Fruit fly (Drosophila melanogaster): ENCODE measurements around the gene CG33500.

The CG33500 gene

DNA sequence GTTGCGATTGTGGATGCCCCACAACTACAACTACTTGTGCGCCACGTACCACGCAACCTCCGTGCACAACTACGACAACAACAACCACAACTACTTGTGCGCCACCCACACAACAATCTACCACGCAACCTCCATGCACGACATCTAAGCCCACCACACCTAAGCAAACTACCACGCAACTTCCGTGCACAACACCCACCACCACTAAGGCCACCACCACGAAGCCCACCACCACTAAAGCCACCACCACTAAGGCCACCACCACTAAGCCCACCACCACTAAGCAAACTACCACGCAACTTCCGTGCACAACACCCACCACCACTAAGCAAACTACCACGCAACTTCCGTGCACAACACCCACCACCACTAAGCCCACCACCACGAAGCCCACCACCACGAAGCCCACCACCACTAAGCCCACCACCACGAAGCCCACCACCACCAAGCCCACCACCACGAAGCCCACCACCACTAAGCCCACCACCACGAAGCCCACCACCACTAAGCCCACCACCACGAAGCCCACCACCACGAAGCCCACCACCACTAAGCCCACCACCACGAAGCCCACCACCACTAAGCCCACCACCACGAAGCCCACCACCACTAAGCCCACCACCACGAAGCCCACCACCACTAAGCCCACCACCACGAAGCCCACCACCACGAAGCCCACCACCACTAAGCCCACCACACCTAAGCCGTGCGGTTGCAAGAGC is 4.1 kb downstream of the CG33500 start (continued):
- peak; percentile 66 for TF ChIP-seq CG33557 (GFP tag; optimal IDR thresholded peaks at IDR 0.05)
- TF ChIP-seq CG8924 (tag; optimal IDR thresholded peaks at IDR 0.05), result peak; percentile 17
- peak; percentile 68; the same call in 1 of the 2 replicates for TF ChIP-seq chm (GFP tag; IDR thresholded peaks at IDR 0.05)
- TF ChIP-seq CG17829 (tag; optimal IDR thresholded peaks at IDR 0.05), result peak; percentile 20
- peak; percentile 34 for TF ChIP-seq CG34376 (GFP tag; optimal IDR thresholded peaks at IDR 0.05)
- peak; percentile 58 for TF ChIP-seq Med (GFP tag)
- peak; percentile 53 for TF ChIP-seq CG17912 (GFP tag; optimal IDR thresholded peaks at IDR 0.05)
- peak; percentile 22; the same call in 1 of the 2 replicates for TF ChIP-seq CG17328 (GFP tag; IDR thresholded peaks at IDR 0.05)
- TF ChIP-seq dmrt99B (tag; optimal IDR thresholded peaks at IDR 0.05), result peak; percentile 13
- 0 out of 2 replicates have a peak, but pooled peaks have one; percentile 26 for TF ChIP-seq CG4360 (GFP tag; IDR thresholded peaks at IDR 0.05)
- TF ChIP-seq CG10267 (tag; optimal IDR thresholded peaks at IDR 0.05), result peak; percentile 19
- TF ChIP-seq CG2199 (GFP tag; IDR thresholded peaks at IDR 0.05), result peak; percentile 59; the same call in 1 of the 3 replicates
- TF ChIP-seq CG18262 (tag; optimal IDR thresholded peaks at IDR 0.05), result peak; percentile 26
- peak; percentile 18 for TF ChIP-seq CG8478 (optimal IDR thresholded peaks at IDR 0.05)
- peak; percentile 3 for TF ChIP-seq CG13296 (GFP tag; optimal IDR thresholded peaks at IDR 0.05)
- 0 out of 3 replicates have a peak, but pooled peaks have one; percentile 19 for TF ChIP-seq CG11695 (GFP tag; IDR thresholded peaks at IDR 0.05)
- TF ChIP-seq CG2202 (tag; optimal IDR thresholded peaks at IDR 0.05), result peak; percentile 4
- 0 out of 3 replicates have a peak, but pooled peaks have one; percentile 16 for TF ChIP-seq sr (GFP tag; IDR thresholded peaks at IDR 0.05)
- peak; percentile 35 for TF ChIP-seq CG2678 (tag; optimal IDR thresholded peaks at IDR 0.05)
- peak; percentile 16; the same call in 1 of the 2 replicates for TF ChIP-seq Nf-YA (GFP tag; IDR thresholded peaks at IDR 0.05)
- peak; percentile 71 for TF ChIP-seq ci (GFP tag; IDR thresholded peaks at IDR 0.05)
- TF ChIP-seq CG31441 (GFP tag; IDR thresholded peaks at IDR 0.05), result peak; percentile 34; the same call in 1 of the 2 replicates
- TF ChIP-seq CG10979 (tag; optimal IDR thresholded peaks at IDR 0.05), result peak; percentile 37
- TF ChIP-seq Fer1 (GFP tag; optimal IDR thresholded peaks at IDR 0.05), result peak; percentile 6

- peak; percentile 80 for TF ChIP-seq Deaf1 (tag; optimal IDR thresholded peaks at IDR 0.05)
- TF ChIP-seq Jarid2 (GFP tag; optimal IDR thresholded peaks at IDR 0.05), result no peak
- no peak for TF ChIP-seq YL-1 (GFP tag; optimal IDR thresholded peaks at IDR 0.05)
- TF ChIP-seq CG12299 (tag; optimal IDR thresholded peaks at IDR 0.05), result no peak
- 0 out of 4 replicates have a peak, but pooled peaks have one; percentile 26 for TF ChIP-seq chinmo (GFP tag; IDR thresholded peaks at IDR 0.05; ENCODE audit: partially characterized antibody)
- TF ChIP-seq CG34224 (GFP tag; IDR thresholded peaks at IDR 0.05; ENCODE audit: partially characterized antibody), result no peak
- no peak for TF ChIP-seq CG43689 (GFP tag; IDR thresholded peaks at IDR 0.05)
- peak; percentile 15 for TF ChIP-seq Med (GFP tag)
These were observed 5.0 kb downstream of the CG33500 start, which contains the start of gene CG7512 for dm6 chr3L:11513405-11513804. Gene CG7512 (plus strand): TSS chr3L:11513705.

- TF ChIP-seq CG11695 (GFP tag; IDR thresholded peaks at IDR 0.05) (no peak), tio (GFP tag; optimal IDR thresholded peaks at IDR 0.05) (no peak), gem (tag; optimal IDR thresholded peaks at IDR 0.05) (peak; percentile 23), HLH54F (GFP tag; optimal IDR thresholded peaks at IDR 0.05) (no peak), CG12744 (GFP tag; optimal IDR thresholded peaks at IDR 0.05) (no peak), crol (GFP tag; IDR thresholded peaks at IDR 0.05) (peak; percentile 50; the same call in 1 of the 2 replicates), chinmo (GFP tag; IDR thresholded peaks at IDR 0.05; ENCODE audit: partially characterized antibody) (0 out of 4 replicates have a peak, but pooled peaks have one; percentile 41), unpg (GFP tag; optimal IDR thresholded peaks at IDR 0.05) (peak; percentile 11), h (optimal IDR thresholded peaks at IDR 0.05) (no peak), otp (GFP tag; IDR thresholded peaks at IDR 0.05) (0 out of 3 replicates have a peak, but pooled peaks have one; percentile 32), eyg (GFP tag; optimal IDR thresholded peaks at IDR 0.05) (no peak), CG17328 (GFP tag; IDR thresholded peaks at IDR 0.05) (no peak), CG10565 (GFP tag; optimal IDR thresholded peaks at IDR 0.05) (no peak), Deaf1 (tag; optimal IDR thresholded peaks at IDR 0.05) (no peak), CG11398 (GFP tag; optimal IDR thresholded peaks at IDR 0.05) (no peak), kni (GFP tag; optimal IDR thresholded peaks at IDR 0.05) (peak; percentile 78), tna (GFP tag; IDR thresholded peaks at IDR 0.05; ENCODE audit: partially characterized antibody) (0 out of 2 replicates have a peak, but pooled peaks have one; percentile 27), rib (GFP tag; IDR thresholded peaks at IDR 0.05) (no peak)
These were observed 7.1 kb downstream of the CG33500 start for dm6 chr3L:11515349-11516079.

Data from whole organism, embryonic.